Worm (Caenorhabditis elegans): ENCODE data around the gene T25E4.1.

Gene T25E4.1

ce11 chrII:5596247-5596646 lies 18.1 kb downstream of the T25E4.1 start, which contains the start of gene C17G10.1:
Gene C17G10.1 (plus strand): TSS chrII:5596547.
- TF ChIP-seq lin-39 (tag; optimal IDR thresholded peaks at IDR 0.05): no peak
- TF ChIP-seq ces-1 (GFP tag; optimal IDR thresholded peaks at IDR 0.05): no peak
- TF ChIP-seq duxl-1 (tag; optimal IDR thresholded peaks at IDR 0.05; ENCODE audit: poor library complexity): no peak
- TF ChIP-seq ZK546.5 (tag; optimal IDR thresholded peaks at IDR 0.05): no peak
- no peak for TF ChIP-seq zfp-3 (GFP tag; conservative IDR thresholded peaks at IDR 0.05)
- no peak for TF ChIP-seq attf-4 (tag; optimal IDR thresholded peaks at IDR 0.05)
- TF ChIP-seq F10B5.3 (tag; optimal IDR thresholded peaks at IDR 0.05): no peak
- TF ChIP-seq Y48G9A.11 (GFP tag; IDR thresholded peaks at IDR 0.05): no peak
- TF ChIP-seq vab-7 (GFP tag; IDR thresholded peaks at IDR 0.05): no peak
- no peak for TF ChIP-seq zip-2 (tag; optimal IDR thresholded peaks at IDR 0.05)
- no peak for TF ChIP-seq tag-97 (GFP tag; IDR thresholded peaks at IDR 0.05)
- no peak for TF ChIP-seq F37D6.2 (tag; optimal IDR thresholded peaks at IDR 0.05)
- TF ChIP-seq ama-1 (optimal IDR thresholded peaks at IDR 0.05): no peak
- TF ChIP-seq gei-8 (GFP tag; optimal IDR thresholded peaks at IDR 0.05): no peak
- TF ChIP-seq nhr-237 (tag; optimal IDR thresholded peaks at IDR 0.05): no peak
- no peak for TF ChIP-seq T20F7.1 (GFP tag; optimal IDR thresholded peaks at IDR 0.05)

- peak; percentile 88 for TF ChIP-seq aha-1 (tag)
- TF ChIP-seq hmg-1.1 (GFP tag; IDR thresholded peaks at IDR 0.05): peak; percentile 58; the same call in 1 of the 2 replicates
- TF ChIP-seq ama-1 (optimal IDR thresholded peaks at IDR 0.05): peak; percentile 97
- peak; percentile 67 for TF ChIP-seq mep-1 (tag; optimal IDR thresholded peaks at IDR 0.05)
- no peak for TF ChIP-seq zag-1 (tag; optimal IDR thresholded peaks at IDR 0.05)
- no peak for TF ChIP-seq fkh-10 (GFP tag; optimal IDR thresholded peaks at IDR 0.05)
- TF ChIP-seq lsy-2 (tag; optimal IDR thresholded peaks at IDR 0.05): peak in 1 of 2 experiments; percentile 65
- peak; percentile 24 for TF ChIP-seq F10B5.3 (tag; optimal IDR thresholded peaks at IDR 0.05)
- 0 out of 2 replicates have a peak, but pooled peaks have one; percentile 18 for TF ChIP-seq dmd-9 (GFP tag; IDR thresholded peaks at IDR 0.05)
- TF ChIP-seq hif-1 (tag; optimal IDR thresholded peaks at IDR 0.05): no peak
- peak; percentile 67 for TF ChIP-seq rbr-2 (tag; optimal IDR thresholded peaks at IDR 0.05)
- TF ChIP-seq mdl-1 (tag; optimal IDR thresholded peaks at IDR 0.05): peak; percentile 3 to 64
- TF ChIP-seq aly-2 (tag; optimal IDR thresholded peaks at IDR 0.05): no peak
- TF ChIP-seq duxl-1 (tag; optimal IDR thresholded peaks at IDR 0.05; ENCODE audit: poor library complexity): peak; percentile 78
- TF ChIP-seq pqm-1 (tag; optimal IDR thresholded peaks at IDR 0.05): peak; percentile 33
- TF ChIP-seq hlh-30 (tag; optimal IDR thresholded peaks at IDR 0.05; ENCODE audit: insufficient read depth): peak; percentile 82
- TF ChIP-seq nhr-11 (tag; optimal IDR thresholded peaks at IDR 0.05): peak; percentile 26
- no peak for TF ChIP-seq skn-1 (tag; optimal IDR thresholded peaks at IDR 0.05)
- peak; percentile 66 for TF ChIP-seq nhr-48 (tag; optimal IDR thresholded peaks at IDR 0.05)
- TF ChIP-seq daf-12 (tag; optimal IDR thresholded peaks at IDR 0.05): no peak
- TF ChIP-seq T20F7.1 (GFP tag; optimal IDR thresholded peaks at IDR 0.05): peak; percentile 62
- TF ChIP-seq nhr-111 (GFP tag; optimal IDR thresholded peaks at IDR 0.05): peak; percentile 59
- 0 out of 2 replicates have a peak, but pooled peaks have one; percentile 44 for TF ChIP-seq arid-1 (GFP tag; conservative IDR thresholded peaks at IDR 0.05)
- peak; percentile 75 for TF ChIP-seq snpc-1.2 (GFP tag; IDR thresholded peaks at IDR 0.05)
- TF ChIP-seq dve-1 (tag; optimal IDR thresholded peaks at IDR 0.05; ENCODE audit: insufficient read depth): peak; percentile 89
- TF ChIP-seq F44E2.7 (GFP tag; IDR thresholded peaks at IDR 0.05): no peak
- 0 out of 2 replicates have a peak, but pooled peaks have one; percentile 29 for TF ChIP-seq ceh-44 (GFP tag; IDR thresholded peaks at IDR 0.05)
- 0 out of 2 replicates have a peak, but pooled peaks have one; percentile 31 for TF ChIP-seq zfp-3 (GFP tag; conservative IDR thresholded peaks at IDR 0.05)
- TF ChIP-seq nhr-6 (tag; optimal IDR thresholded peaks at IDR 0.05): peak; percentile 53
- peak; percentile 76 for TF ChIP-seq hlh-11 (tag; optimal IDR thresholded peaks at IDR 0.05)
- no peak for TF ChIP-seq attf-4 (tag; optimal IDR thresholded peaks at IDR 0.05)
- TF ChIP-seq D1046.2 (GFP tag; IDR thresholded peaks at IDR 0.05): no peak
- no peak for TF ChIP-seq Y75B8A.6 (GFP tag; IDR thresholded peaks at IDR 0.05)
- TF ChIP-seq lin-38 (GFP tag; IDR thresholded peaks at IDR 0.05): peak; percentile 69
- no peak for TF ChIP-seq ZK546.5 (tag; optimal IDR thresholded peaks at IDR 0.05)
- peak; percentile 39 for TF ChIP-seq lin-13 (GFP tag; optimal IDR thresholded peaks at IDR 0.05)
- peak; percentile 39 for TF ChIP-seq unc-130 (GFP tag; optimal IDR thresholded peaks at IDR 0.05)
- peak; percentile 36 for TF ChIP-seq dpl-1 (GFP tag; optimal IDR thresholded peaks at IDR 0.05)
- TF ChIP-seq snpc-4 (tag; optimal IDR thresholded peaks at IDR 0.05): peak; percentile 93
These were observed 21.4 kb downstream of the T25E4.1 start, which contains the start of gene C17G10.10 for ce11 chrII:5599326-5600044. Gene C17G10.10 (minus strand): TSS chrII:5599376.

Measured in whole organism, L4 larva.